Worm (Caenorhabditis elegans) whole organism, mixed stage, embryonic: ENCODE measurements around the gene Y82E9BL.18.

Source experiments
- bed-3 ChIP-seq: fragments of 200-800 bp; sonication (Bioruptor generic); optimal IDR thresholded peaks from 3 replicates; lab custom pipeline; 2018; ENCODE audit warnings: mild to moderate bottlenecking, missing genetic modification characterization, moderate library complexity, missing compliant biosample characterization
- ceh-83 ChIP-seq: fragments of 200-800 bp; sonication (Bioruptor generic); optimal IDR thresholded peaks from 2 replicates; lab custom pipeline; 2018; ENCODE audit warnings: mild to moderate bottlenecking, missing genetic modification characterization, missing compliant biosample characterization
- ces-1 ChIP-seq: fragments of 150-350 bp; optimal IDR thresholded peaks from 2 replicates; lab custom pipeline; 2014; ENCODE audit warnings: missing biosample characterization, missing genetic modification reagents, missing genetic modification characterization
- lin-13 ChIP-seq: fragments of 150-350 bp; optimal IDR thresholded peaks from 2 replicates; lab custom pipeline; 2014; ENCODE audit warnings: missing biosample characterization, missing genetic modification characterization
- lsy-2 ChIP-seq: fragments of 150-350 bp; optimal IDR thresholded peaks from 2 replicates; lab custom pipeline; 2014; ENCODE audit warnings: missing biosample characterization, missing genetic modification characterization
- nhr-28 ChIP-seq: fragments of 150-350 bp; optimal IDR thresholded peaks from 2 replicates; lab custom pipeline; 2014; ENCODE audit warnings: missing biosample characterization, missing genetic modification characterization
- snpc-4 ChIP-seq: fragments of 150-350 bp; optimal IDR thresholded peaks from 2 replicates; lab custom pipeline; 2014; ENCODE audit warnings: missing biosample characterization, missing genetic modification characterization
- sptf-1 ChIP-seq: sonication (generic microtip); optimal IDR thresholded peaks from 2 replicates; lab custom pipeline; 2017; ENCODE audit warnings: mild to moderate bottlenecking, missing genetic modification characterization, moderate library complexity, missing compliant biosample characterization
- tbx-8 ChIP-seq: fragments of 200-800 bp; sonication (Bioruptor generic); optimal IDR thresholded peaks from 2 replicates; lab custom pipeline; 2018; ENCODE audit warnings: mild to moderate bottlenecking, missing genetic modification characterization, moderate library complexity, missing compliant biosample characterization
- unc-62 ChIP-seq: fragments of 150-350 bp; optimal IDR thresholded peaks from 2 replicates; lab custom pipeline; 2014; ENCODE audit warnings: missing biosample characterization, missing genetic modification reagents, missing genetic modification characterization
- ztf-11 ChIP-seq: fragments of 150-350 bp; optimal IDR thresholded peaks from 2 replicates; lab custom pipeline; 2014; ENCODE audit warnings: missing biosample characterization, missing genetic modification characterization

DNA sequence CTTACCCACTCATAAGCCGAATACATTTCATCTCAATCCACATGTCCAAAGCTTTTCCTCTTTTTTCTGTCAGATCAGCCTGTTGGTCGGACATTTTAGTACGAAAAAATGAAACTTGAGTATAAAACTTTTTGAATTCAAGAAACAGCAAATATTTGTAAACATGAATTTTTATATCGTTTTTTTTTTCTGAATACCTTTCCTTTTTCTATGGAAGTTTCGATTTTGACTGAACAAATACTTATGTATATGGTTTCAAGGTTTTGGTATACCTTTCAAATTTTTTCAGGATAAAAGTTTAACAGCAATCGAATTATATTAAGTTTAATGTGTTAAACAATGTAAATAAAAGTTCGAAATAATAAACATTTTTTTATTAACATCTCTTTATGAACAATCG, 13.7 kb downstream of the Y82E9BL.18 start, which contains the start of gene fbxa-5:
- TF ChIP-seq unc-62 (GFP tag; lab: Kevin White, UChicago), result no peak
- TF ChIP-seq snpc-4 (tag; lab: Kevin White, UChicago), result no peak
- TF ChIP-seq bed-3, result no peak
- no peak for TF ChIP-seq ceh-83 (GFP tag; lab: Kevin White, UChicago)
- TF ChIP-seq nhr-28 (tag; lab: Kevin White, UChicago), result no peak
- TF ChIP-seq lsy-2 (tag; lab: Kevin White, UChicago), result no peak
- TF ChIP-seq sptf-1 (tag; lab: Kevin White, UChicago), result no peak
- no peak for TF ChIP-seq ztf-11 (tag; lab: Kevin White, UChicago)
- TF ChIP-seq lin-13 (tag; lab: Kevin White, UChicago), result no peak
- no peak for TF ChIP-seq ces-1 (GFP tag; lab: Kevin White, UChicago)
- TF ChIP-seq tbx-8, result no peak
